Fruit fly (Drosophila melanogaster) whole organism, wandering third instar larva: Measurements from ENCODE around the gene CG6462.

Source experiments
- GATAd ChIP-seq: sonication (Bioruptor generic); optimal IDR thresholded peaks from 2 replicates; lab custom pipeline; 2016; ENCODE audit warnings: missing biosample characterization, missing genetic modification characterization
- pan ChIP-seq: fragments of >200 bp; optimal IDR thresholded peaks from 2 replicates; lab custom pipeline; 2017
- psq ChIP-seq: fragments of 200-800 bp; sonication (Bioruptor generic); optimal IDR thresholded peaks from 3 replicates; lab custom pipeline; 2017; ENCODE audit warnings: missing biosample characterization, mild to moderate bottlenecking, missing genetic modification characterization, moderate library complexity

- TF ChIP-seq pan (lab: Kevin White, UChicago) (no peak), psq (no peak), GATAd (GFP tag; lab: Kevin White, UChicago) (no peak)
Observed at dm6 chr3L:6050230-6050807, 13.4 kb downstream of the CG6462 start, which contains the start of gene Jon65Aiii.
